Fruit fly (Drosophila melanogaster): Measurements from ENCODE around the gene CG15211.

The CG15211 gene

dm6 chrX:10757616-10758078, 14.7 kb upstream of the CG15211 start, which contains the start of gene Rph (continued):
- no peak for TF ChIP-seq CG4617 (GFP tag; optimal IDR thresholded peaks at IDR 0.05; ENCODE audit: borderline replicate concordance)
- peak; percentile 81 for TF ChIP-seq Med (GFP tag)
- no peak for TF ChIP-seq dm (GFP tag; optimal IDR thresholded peaks at IDR 0.05)
- 0 out of 2 replicates have a peak, but pooled peaks have one; percentile 12 for TF ChIP-seq Xrp1 (GFP tag; IDR thresholded peaks at IDR 0.05)
- no peak for TF ChIP-seq toy (GFP tag; IDR thresholded peaks at IDR 0.05)
- TF ChIP-seq hth (optimal IDR thresholded peaks at IDR 0.05): no peak
- TF ChIP-seq CG10979 (tag; optimal IDR thresholded peaks at IDR 0.05): no peak
- no peak for TF ChIP-seq Aef1 (GFP tag; IDR thresholded peaks at IDR 0.05)
- TF ChIP-seq ac (GFP tag; optimal IDR thresholded peaks at IDR 0.05): no peak
- TF ChIP-seq ash1 (GFP tag; optimal IDR thresholded peaks at IDR 0.05): no peak
- peak; percentile 76 for TF ChIP-seq CG18599 (GFP tag; optimal IDR thresholded peaks at IDR 0.05)
- TF ChIP-seq Ssrp (tag; optimal IDR thresholded peaks at IDR 0.05): no peak
- TF ChIP-seq dpn (GFP tag; optimal IDR thresholded peaks at IDR 0.05): no peak
- TF ChIP-seq Gug (GFP tag; IDR thresholded peaks at IDR 0.05): 0 out of 4 replicates have a peak, but pooled peaks have one; percentile 37
- TF ChIP-seq ftz-f1 (GFP tag; optimal IDR thresholded peaks at IDR 0.05): no peak
- no peak for TF ChIP-seq CG8388 (GFP tag; optimal IDR thresholded peaks at IDR 0.05)
- TF ChIP-seq dimm (GFP tag; IDR thresholded peaks at IDR 0.05): no peak
- TF ChIP-seq CG10209 (GFP tag; optimal IDR thresholded peaks at IDR 0.05): peak; percentile 13
- no peak for TF ChIP-seq p53 (GFP tag; optimal IDR thresholded peaks at IDR 0.05)
- TF ChIP-seq tap (tag; optimal IDR thresholded peaks at IDR 0.05): no peak
- TF ChIP-seq az2 (GFP tag; optimal IDR thresholded peaks at IDR 0.05): no peak
- TF ChIP-seq prd (optimal IDR thresholded peaks at IDR 0.05): no peak
- peak; percentile 44; the same call in 1 of the 3 replicates for TF ChIP-seq prd (GFP tag; IDR thresholded peaks at IDR 0.05)
- no peak for TF ChIP-seq kni (GFP tag; optimal IDR thresholded peaks at IDR 0.05)
- TF ChIP-seq trem (tag; optimal IDR thresholded peaks at IDR 0.05): no peak
- TF ChIP-seq CrebB (tag; optimal IDR thresholded peaks at IDR 0.05): no peak
- no peak for TF ChIP-seq CG8089 (GFP tag; optimal IDR thresholded peaks at IDR 0.05)
- TF ChIP-seq lab (GFP tag; optimal IDR thresholded peaks at IDR 0.05): peak; percentile 55
- 0 out of 3 replicates have a peak, but pooled peaks have one; percentile 34 for TF ChIP-seq CG34224 (GFP tag; IDR thresholded peaks at IDR 0.05; ENCODE audit: partially characterized antibody)
- peak; percentile 46; the same call in 1 of the 3 replicates for TF ChIP-seq dysf (GFP tag; IDR thresholded peaks at IDR 0.05)
- TF ChIP-seq CG12769 (tag; optimal IDR thresholded peaks at IDR 0.05): peak; percentile 23
- TF ChIP-seq Dip2 (GFP tag; IDR thresholded peaks at IDR 0.05): no peak
- TF ChIP-seq CG13424 (tag; optimal IDR thresholded peaks at IDR 0.05): no peak
- no peak for TF ChIP-seq NK7.1 (GFP tag; optimal IDR thresholded peaks at IDR 0.05)
- TF ChIP-seq CG6175 (GFP tag; IDR thresholded peaks at IDR 0.05): no peak
- no peak for TF ChIP-seq CG3065 (GFP tag; optimal IDR thresholded peaks at IDR 0.05)
- TF ChIP-seq gsb (GFP tag; IDR thresholded peaks at IDR 0.05): no peak
- peak; percentile 47 for TF ChIP-seq Hmr (GFP tag; optimal IDR thresholded peaks at IDR 0.05)
- 0 out of 3 replicates have a peak, but pooled peaks have one; percentile 45 for TF ChIP-seq CG16813 (GFP tag; IDR thresholded peaks at IDR 0.05; ENCODE audit: partially characterized antibody)
- TF ChIP-seq CG14014 (GFP tag; IDR thresholded peaks at IDR 0.05): 0 out of 2 replicates have a peak, but pooled peaks have one; percentile 16
- TF ChIP-seq CG14965 (GFP tag; optimal IDR thresholded peaks at IDR 0.05; ENCODE audit: borderline replicate concordance): no peak
- TF ChIP-seq CG11093 (GFP tag; IDR thresholded peaks at IDR 0.05): no peak
- TF ChIP-seq pum (GFP tag; optimal IDR thresholded peaks at IDR 0.05): no peak
- no peak for TF ChIP-seq fu2 (GFP tag; optimal IDR thresholded peaks at IDR 0.05)
- TF ChIP-seq HLH54F (GFP tag; optimal IDR thresholded peaks at IDR 0.05): peak; percentile 3
- no peak for TF ChIP-seq D (optimal IDR thresholded peaks at IDR 0.05)
- no peak for TF ChIP-seq D (GFP tag; optimal IDR thresholded peaks at IDR 0.05)
- TF ChIP-seq chn (GFP tag; optimal IDR thresholded peaks at IDR 0.05): no peak
- no peak for TF ChIP-seq Mad (GFP tag; optimal IDR thresholded peaks at IDR 0.05)
- TF ChIP-seq unc-4 (GFP tag; IDR thresholded peaks at IDR 0.05; ENCODE audit: partially characterized antibody): peak; percentile 65; the same call in 1 of the 2 replicates
- no peak for TF ChIP-seq ap (GFP tag; IDR thresholded peaks at IDR 0.05)
